Fruit fly (Drosophila melanogaster) whole organism, prepupa: ENCODE measurements around the gene Kdm5.

Experiments
- CG15336 ChIP-seq: fragments of 200-800 bp; sonication (Bioruptor generic); IDR thresholded peaks from 2 replicates; pipeline ENCODE4 v1.3.6; 2022; ENCODE audit warnings: missing biosample characterization, missing genetic modification characterization
- CG16779 ChIP-seq: fragments of 200-800 bp; sonication (Bioruptor generic); optimal IDR thresholded peaks from 3 replicates; lab custom pipeline; 2017; ENCODE audit warnings: missing biosample characterization, mild to moderate bottlenecking, missing genetic modification characterization
- CG3032 ChIP-seq: fragments of 200-800 bp; optimal IDR thresholded peaks from 2 replicates; lab custom pipeline; 2019; ENCODE audit warnings: missing biosample characterization, mild to moderate bottlenecking, missing genetic modification characterization, moderate library complexity
- CG31627 ChIP-seq: fragments of 200-800 bp; sonication (Bioruptor generic); optimal IDR thresholded peaks from 3 replicates; lab custom pipeline; 2016; ENCODE audit warnings: missing biosample characterization, missing genetic modification characterization
- CG32006 ChIP-seq: fragments of 200-800 bp; sonication (Bioruptor generic); optimal IDR thresholded peaks from 3 replicates; lab custom pipeline; 2017; ENCODE audit warnings: missing biosample characterization, mild to moderate bottlenecking, missing genetic modification characterization
- CG34406 ChIP-seq: fragments of 200-800 bp; sonication (Bioruptor generic); optimal IDR thresholded peaks from 3 replicates; lab custom pipeline; 2016; ENCODE audit warnings: missing biosample characterization, missing genetic modification characterization
- CG3919 ChIP-seq: fragments of 200-800 bp; sonication (Bioruptor generic); optimal IDR thresholded peaks from 3 replicates; lab custom pipeline; 2016; ENCODE audit warnings: missing biosample characterization, missing genetic modification characterization
- CG6808 ChIP-seq: fragments of 200-800 bp; sonication (Bioruptor generic); optimal IDR thresholded peaks from 3 replicates; lab custom pipeline; 2017; ENCODE audit warnings: missing biosample characterization, missing genetic modification characterization, mild to moderate bottlenecking, moderate library complexity, missing genetic modification reagents
- CG6854 ChIP-seq: fragments of 200-800 bp; sonication (Bioruptor generic); optimal IDR thresholded peaks from 2 replicates; lab custom pipeline; 2017; ENCODE audit warnings: missing biosample characterization, mild to moderate bottlenecking, missing genetic modification characterization
- Eip75B ChIP-seq: fragments of 200-800 bp; sonication (Bioruptor generic); optimal IDR thresholded peaks from 3 replicates; lab custom pipeline; 2016; ENCODE audit warnings: missing biosample characterization, missing genetic modification characterization
- Eip78C ChIP-seq: fragments of 200-800 bp; sonication (Bioruptor generic); peaks from one replicate; lab custom pipeline; 2016; ENCODE audit warnings: missing biosample characterization, missing genetic modification characterization
- Ets21C ChIP-seq: fragments of 200-800 bp; sonication (Bioruptor generic); optimal IDR thresholded peaks from 3 replicates; lab custom pipeline; 2016; ENCODE audit warnings: missing biosample characterization, missing genetic modification characterization
- Ets96B ChIP-seq: fragments of 200-800 bp; optimal IDR thresholded peaks from 2 replicates; lab custom pipeline; 2019; ENCODE audit warnings: missing biosample characterization, mild to moderate bottlenecking, missing genetic modification characterization, moderate library complexity
- Hr38 ChIP-seq: sonication (Bioruptor generic); optimal IDR thresholded peaks from 2 replicates; lab custom pipeline; 2016; ENCODE audit warnings: missing biosample characterization, missing genetic modification characterization
- Hr39 ChIP-seq: fragments of 200-800 bp; sonication (Bioruptor generic); optimal IDR thresholded peaks from 2 replicates; lab custom pipeline; 2016; ENCODE audit warnings: missing biosample characterization, missing genetic modification characterization
- Hr4 ChIP-seq: fragments of 200-800 bp; sonication (Bioruptor generic); optimal IDR thresholded peaks from 3 replicates; lab custom pipeline; 2016; ENCODE audit warnings: missing biosample characterization, missing genetic modification characterization
- Lpt ChIP-seq: fragments of 200-800 bp; sonication (Bioruptor generic); optimal IDR thresholded peaks from 3 replicates; lab custom pipeline; 2016; ENCODE audit warnings: missing biosample characterization, missing genetic modification characterization
- Met ChIP-seq: fragments of 200-800 bp; sonication (Bioruptor generic); optimal IDR thresholded peaks from 3 replicates; lab custom pipeline; 2016; ENCODE audit warnings: missing biosample characterization, missing genetic modification characterization
- Smox ChIP-seq: fragments of 200-800 bp; sonication (Bioruptor generic); optimal IDR thresholded peaks from 3 replicates; lab custom pipeline; 2016; ENCODE audit warnings: missing biosample characterization, missing genetic modification characterization
- Sox102F ChIP-seq: fragments of 200-800 bp; sonication (Bioruptor generic); optimal IDR thresholded peaks from 2 replicates; lab custom pipeline; 2016; ENCODE audit warnings: missing biosample characterization, mild to moderate bottlenecking, missing genetic modification characterization
- achi ChIP-seq: fragments of 200-800 bp; sonication (Bioruptor generic); optimal IDR thresholded peaks from 3 replicates; lab custom pipeline; 2016; ENCODE audit warnings: missing biosample characterization, missing genetic modification characterization
- cyc ChIP-seq: fragments of 200-800 bp; sonication (Bioruptor generic); optimal IDR thresholded peaks from 3 replicates; lab custom pipeline; 2016; ENCODE audit warnings: missing biosample characterization, missing genetic modification characterization
- fkh ChIP-seq: fragments of 200-800 bp; sonication (Bioruptor generic); optimal IDR thresholded peaks from 3 replicates; lab custom pipeline; 2017; ENCODE audit warnings: missing biosample characterization, mild to moderate bottlenecking, missing genetic modification characterization, moderate library complexity
- lz ChIP-seq: fragments of 200-800 bp; sonication (Bioruptor generic); optimal IDR thresholded peaks from 3 replicates; lab custom pipeline; 2016; ENCODE audit warnings: missing biosample characterization, missing genetic modification characterization
- net ChIP-seq: fragments of 200-800 bp; sonication (Bioruptor generic); optimal IDR thresholded peaks from 3 replicates; lab custom pipeline; 2016; ENCODE audit warnings: missing biosample characterization, missing genetic modification characterization
- pdm3 ChIP-seq: fragments of 200-800 bp; sonication (Bioruptor generic); optimal IDR thresholded peaks from 3 replicates; lab custom pipeline; 2016; ENCODE audit warnings: missing biosample characterization, missing genetic modification characterization
- salr ChIP-seq, 2 experiments: fragments of 200-800 bp; sonication (Bioruptor generic); optimal IDR thresholded peaks; 3 replicates each; lab custom pipeline; 2016 to 2018; ENCODE audit warnings: missing biosample characterization in 2 of 2, missing genetic modification characterization in 2 of 2, mild to moderate bottlenecking in 1 of 2
- ss ChIP-seq, 2 experiments: fragments of 200-800 bp; sonication (Bioruptor generic); optimal IDR thresholded peaks; 2 replicates in 1 of 2; 3 replicates in 1 of 2; lab custom pipeline; 2017 to 2018; ENCODE audit warnings: mild to moderate bottlenecking in 2 of 2, missing biosample characterization in 2 of 2, missing genetic modification characterization in 2 of 2, moderate library complexity in 1 of 2
- svp ChIP-seq: fragments of 200-800 bp; sonication (Bioruptor generic); peaks from one replicate; lab custom pipeline; 2016; ENCODE audit warnings: missing biosample characterization, missing genetic modification characterization
- topi ChIP-seq: fragments of 200-800 bp; sonication (Bioruptor generic); optimal IDR thresholded peaks from 3 replicates; lab custom pipeline; 2016; ENCODE audit warnings: missing biosample characterization, missing genetic modification characterization
- vri ChIP-seq: fragments of 200-800 bp; sonication (Bioruptor generic); optimal IDR thresholded peaks from 3 replicates; lab custom pipeline; 2016; ENCODE audit warnings: missing biosample characterization, mild to moderate bottlenecking, missing genetic modification characterization

The Kdm5 gene

DNA sequence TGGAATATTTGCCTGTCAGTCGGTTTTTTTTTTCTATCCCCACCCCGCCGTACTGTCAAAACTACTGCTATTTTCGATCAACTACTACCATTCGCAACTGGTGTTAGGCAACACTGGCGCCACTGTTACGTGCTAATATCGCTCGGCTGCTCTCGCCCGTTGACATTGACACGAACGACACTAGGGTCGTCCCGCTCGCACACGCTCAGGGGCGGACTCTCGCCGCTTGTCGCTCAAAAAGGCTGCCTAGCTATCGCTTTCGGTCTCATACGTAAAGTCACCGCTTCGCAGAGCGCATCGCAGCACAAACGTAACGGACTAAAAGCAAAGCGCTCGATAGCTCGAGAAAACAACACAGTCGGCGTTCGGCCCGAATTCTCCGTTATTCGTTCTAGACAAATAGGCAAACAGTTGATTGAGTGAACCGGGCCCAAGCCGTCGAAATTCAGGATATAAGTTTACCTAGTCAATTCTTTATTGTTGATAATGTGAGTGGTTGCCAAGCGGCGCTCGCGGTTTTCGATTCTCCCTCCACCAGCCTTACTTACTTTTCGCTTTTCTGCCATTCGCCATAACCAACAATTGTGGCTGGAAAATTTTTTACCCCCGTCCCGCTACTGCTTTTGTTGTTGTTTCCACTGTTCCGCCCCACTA, 16.8 kb downstream of the Kdm5 start (continued):
- peak; percentile 14 to 57 for TF ChIP-seq ss (GFP tag; optimal IDR thresholded peaks at IDR 0.05; lab: Kevin White, UChicago)
- TF ChIP-seq CG34406 (GFP tag; lab: Kevin White, UChicago), result no peak
- peak; percentile 29 for TF ChIP-seq Ets96B (tag; lab: Kevin White, UChicago)
- peak; percentile 86 for TF ChIP-seq Eip78C
- TF ChIP-seq net (GFP tag; lab: Kevin White, UChicago), result peak; percentile 32
- peak; percentile 34 for TF ChIP-seq cyc (GFP tag; lab: Kevin White, UChicago)
- TF ChIP-seq Eip75B, result peak; percentile 48
- TF ChIP-seq fkh (GFP tag; lab: Kevin White, UChicago), result peak; percentile 72
- no peak for TF ChIP-seq Sox102F (GFP tag; lab: Kevin White, UChicago)

DNA sequence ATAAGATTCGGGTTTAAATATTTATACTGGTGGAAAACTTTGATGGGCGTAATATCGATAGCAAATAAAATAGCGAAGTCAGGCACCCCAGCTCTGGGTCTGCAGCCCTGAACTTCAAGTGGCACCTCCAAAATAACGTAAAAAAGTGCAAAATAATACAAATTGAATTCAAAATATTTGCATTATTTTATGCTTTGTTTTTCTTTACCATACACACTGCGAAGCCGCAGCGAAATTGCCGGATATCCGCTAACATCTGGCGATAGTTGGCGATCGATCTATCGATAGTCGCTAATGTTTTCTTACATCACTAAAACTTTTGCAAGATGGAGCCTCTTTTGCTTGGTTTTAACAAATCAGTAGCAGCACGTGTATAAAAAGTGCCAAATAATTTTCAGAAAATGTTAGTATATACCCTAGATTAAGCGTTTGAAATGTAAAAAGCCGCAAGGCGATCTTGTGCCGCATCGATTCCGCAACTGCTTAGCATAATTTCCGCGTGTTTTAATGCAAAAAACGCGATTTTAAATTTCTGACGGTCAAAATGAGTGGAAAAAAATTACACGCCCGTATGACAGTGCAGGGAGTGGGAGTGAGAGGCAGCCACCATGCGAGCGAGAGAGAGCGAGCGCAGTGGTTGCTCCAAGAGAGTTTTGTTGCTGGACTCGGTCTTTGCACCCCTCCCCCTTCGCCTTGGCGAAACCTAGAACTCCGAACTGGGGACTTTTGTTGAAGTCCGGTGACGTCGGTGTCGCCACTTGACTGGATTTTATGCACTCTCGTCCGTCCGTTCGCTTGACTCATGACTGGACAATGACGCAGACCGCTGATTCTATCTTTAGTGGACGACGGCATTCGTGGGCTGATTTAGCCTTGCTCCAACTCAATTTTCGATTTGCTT, 17.6 kb downstream of the Kdm5 start, which contains the start of gene eIF4A:
Gene eIF4A (plus strand): TSS at position 332 of the 901 bp plus-strand sequence.
- TF ChIP-seq ss (GFP tag; optimal IDR thresholded peaks at IDR 0.05; lab: Kevin White, UChicago) (peak in 1 of 2 experiments; percentile 12), CG31627 (GFP tag; lab: Kevin White, UChicago) (peak; percentile 0), fkh (GFP tag; lab: Kevin White, UChicago) (peak; percentile 93), Eip78C (peak; percentile 64), achi (GFP tag; lab: Kevin White, UChicago) (peak; percentile 35), CG3032 (peak; percentile 24), lz (GFP tag; lab: Kevin White, UChicago) (peak; percentile 1), svp (GFP tag; lab: Kevin White, UChicago) (peak; percentile 43), CG16779 (tag; lab: Kevin White, UChicago) (peak; percentile 49), Lpt (GFP tag; lab: Kevin White, UChicago) (no peak), topi (peak; percentile 8), CG6808 (GFP tag; lab: Kevin White, UChicago) (peak; percentile 28), Met (no peak), cyc (GFP tag; lab: Kevin White, UChicago) (no peak), salr (GFP tag; optimal IDR thresholded peaks at IDR 0.05; lab: Kevin White, UChicago) (peak in 1 of 2 experiments; percentile 7), CG15336 (GFP tag; lab: Robert Waterston, UW) (no peak), CG3919 (GFP tag; lab: Kevin White, UChicago) (peak; percentile 15)

DNA sequence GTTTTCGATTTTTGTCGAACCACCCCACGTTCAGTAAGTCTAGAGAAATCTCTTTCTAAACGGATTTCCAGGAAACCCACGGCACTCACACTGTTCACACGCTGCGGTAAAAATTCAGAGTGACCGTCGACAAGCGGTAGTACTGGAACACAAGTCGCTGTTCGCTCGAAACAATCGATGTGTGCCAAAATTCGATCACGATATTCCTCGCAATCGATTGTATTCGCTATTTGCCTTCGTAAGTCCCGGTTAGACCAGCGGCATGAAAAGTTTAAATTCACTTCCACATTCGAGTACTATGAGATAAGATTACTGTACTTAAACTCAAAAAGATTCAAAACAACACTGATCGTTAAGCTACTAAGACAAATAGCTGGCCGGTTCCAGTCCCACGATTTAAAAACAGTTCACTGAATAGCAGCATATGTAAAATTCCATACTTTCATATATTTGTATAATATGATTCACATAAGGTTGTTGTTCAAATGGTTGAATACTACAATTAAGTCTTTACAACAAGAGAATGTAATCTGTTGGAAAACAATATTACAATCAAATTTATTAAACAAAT, 18.4 kb downstream of the Kdm5 start, which contains the start of gene chic:
Gene chic (minus strand): TSS at position 157 of the 571 bp plus-strand sequence.
- TF ChIP-seq achi (GFP tag; lab: Kevin White, UChicago) (no peak), Hr38 (GFP tag; lab: Kevin White, UChicago) (no peak), ss (GFP tag; optimal IDR thresholded peaks at IDR 0.05; lab: Kevin White, UChicago) (peak; percentile 2 to 29), CG6808 (GFP tag; lab: Kevin White, UChicago) (no peak), cyc (GFP tag; lab: Kevin White, UChicago) (peak; percentile 1), Sox102F (GFP tag; lab: Kevin White, UChicago) (peak; percentile 55), Smox (GFP tag; lab: Kevin White, UChicago) (peak; percentile 34), Ets21C (GFP tag; lab: Kevin White, UChicago) (no peak), vri (GFP tag; lab: Kevin White, UChicago) (peak; percentile 3), Hr39 (GFP tag; lab: Kevin White, UChicago) (peak; percentile 19), CG32006 (GFP tag; lab: Kevin White, UChicago) (peak; percentile 19), Eip78C (peak; percentile 33), CG6854 (GFP tag; lab: Kevin White, UChicago) (peak; percentile 68), svp (GFP tag; lab: Kevin White, UChicago) (peak; percentile 48), pdm3 (GFP tag; lab: Kevin White, UChicago) (peak; percentile 4), CG3919 (GFP tag; lab: Kevin White, UChicago) (peak; percentile 24), Hr4 (GFP tag; lab: Kevin White, UChicago) (peak; percentile 19), Ets96B (tag; lab: Kevin White, UChicago) (peak; percentile 19), CG34406 (GFP tag; lab: Kevin White, UChicago) (peak; percentile 2)
- TF ChIP-seq, all 60 proteins: peak for 15
